Worm (Caenorhabditis elegans) whole organism, L3 larva: ENCODE results near the gene frpr-17.

Experiments used
- ZK546.5 ChIP-seq: sonication (generic microtip); optimal IDR thresholded peaks from 2 replicates; lab custom pipeline; 2017; ENCODE audit warnings: missing biosample characterization, missing genetic modification characterization
- egl-27 ChIP-seq: sonication (generic microtip); optimal IDR thresholded peaks from 4 replicates; lab custom pipeline; 2017; ENCODE audit warnings: missing biosample characterization, missing genetic modification reagents, missing genetic modification characterization
- elt-1 ChIP-seq: fragments of 150-350 bp; optimal IDR thresholded peaks from 2 replicates; lab custom pipeline; 2014; ENCODE audit warnings: missing biosample characterization, missing genetic modification characterization
- elt-2 ChIP-seq: sonication (generic microtip); optimal IDR thresholded peaks from 2 replicates; lab custom pipeline; 2016; ENCODE audit warnings: missing genetic modification reagents, mild to moderate bottlenecking, missing genetic modification characterization, missing compliant biosample characterization
- jun-1 ChIP-seq: fragments of 150-350 bp; optimal IDR thresholded peaks from 2 replicates; lab custom pipeline; 2014; ENCODE audit warnings: missing biosample characterization, missing genetic modification reagents, missing genetic modification characterization
- mdl-1 ChIP-seq: fragments of 150-350 bp; optimal IDR thresholded peaks from 2 replicates; lab custom pipeline; 2014; ENCODE audit warnings: missing biosample characterization, missing genetic modification characterization
- nhr-237 ChIP-seq: fragments of 150-350 bp; optimal IDR thresholded peaks from 2 replicates; lab custom pipeline; 2014; ENCODE audit warnings: missing biosample characterization, missing genetic modification characterization
- nhr-43 ChIP-seq: sonication (generic microtip); optimal IDR thresholded peaks from 2 replicates; lab custom pipeline; 2016; ENCODE audit warnings: mild to moderate bottlenecking, missing genetic modification characterization, missing compliant biosample characterization; ENCODE audit not compliant: poor library complexity, severe bottlenecking
- nhr-76 ChIP-seq: fragments of 150-350 bp; sonication (generic microtip); optimal IDR thresholded peaks from 5 replicates; lab custom pipeline; 2014; ENCODE audit warnings: missing biosample characterization, missing genetic modification characterization
- tbx-2 ChIP-seq: sonication (generic microtip); optimal IDR thresholded peaks from 2 replicates; lab custom pipeline; 2016; ENCODE audit warnings: mild to moderate bottlenecking, missing genetic modification characterization, missing compliant biosample characterization

DNA sequence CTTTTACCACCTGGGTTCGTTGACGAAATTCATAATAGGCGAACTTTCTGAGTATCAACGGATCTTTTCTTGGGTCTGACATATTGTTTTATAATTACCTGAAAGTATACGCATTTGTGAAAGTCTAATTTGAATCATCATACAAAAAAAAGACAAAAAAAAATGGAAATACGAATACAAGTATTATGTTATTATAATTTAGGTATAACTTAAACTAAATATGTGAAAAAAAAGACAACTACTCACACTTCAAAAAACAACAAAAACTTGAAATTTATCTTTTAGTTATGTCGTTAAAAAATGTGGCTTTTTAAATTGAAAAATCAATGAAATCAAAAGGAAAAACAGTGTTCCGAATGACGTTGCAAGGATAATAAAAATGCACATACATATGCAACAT is 6.9 kb downstream of the frpr-17 start, which contains the start of gene fbxa-179:
- TF ChIP-seq nhr-76 (tag; lab: Kevin White, UChicago) (no peak), nhr-43 (tag; lab: Kevin White, UChicago) (no peak), ZK546.5 (tag; lab: Kevin White, UChicago) (no peak), elt-1 (tag; lab: Kevin White, UChicago) (no peak), mdl-1 (tag; lab: Kevin White, UChicago) (no peak), elt-2 (no peak), tbx-2 (tag; lab: Kevin White, UChicago) (no peak), nhr-237 (no peak), jun-1 (no peak), egl-27 (tag; lab: Kevin White, UChicago) (no peak)
